Worm (Caenorhabditis elegans) whole organism, L3 larva: ENCODE measurements around the gene Y57G11C.52.

Experiments used
- R02D3.7 ChIP-seq: fragments of 150-350 bp; optimal IDR thresholded peaks from 2 replicates; lab custom pipeline; 2014; ENCODE audit warnings: missing biosample characterization, missing genetic modification characterization
- aly-2 ChIP-seq: fragments of 150-350 bp; optimal IDR thresholded peaks from 2 replicates; lab custom pipeline; 2014; ENCODE audit warnings: missing biosample characterization, missing genetic modification characterization
- ama-1 ChIP-seq: fragments of 150-350 bp; optimal IDR thresholded peaks from 2 replicates; lab custom pipeline; 2018
- ceh-28 ChIP-seq: fragments of 150-350 bp; optimal IDR thresholded peaks from 2 replicates; lab custom pipeline; 2014; ENCODE audit warnings: missing biosample characterization, missing genetic modification reagents, missing genetic modification characterization
- ceh-82 ChIP-seq: fragments of 150-350 bp; optimal IDR thresholded peaks from 2 replicates; lab custom pipeline; 2014; ENCODE audit warnings: missing biosample characterization, missing genetic modification characterization
- ceh-9 ChIP-seq: sonication (generic microtip); optimal IDR thresholded peaks from 2 replicates; lab custom pipeline; 2018; ENCODE audit warnings: missing biosample characterization, missing genetic modification characterization
- daf-12 ChIP-seq: fragments of 150-350 bp; optimal IDR thresholded peaks from 2 replicates; lab custom pipeline; 2014; ENCODE audit warnings: missing biosample characterization, missing genetic modification reagents, missing genetic modification characterization
- egl-27 ChIP-seq: sonication (generic microtip); optimal IDR thresholded peaks from 4 replicates; lab custom pipeline; 2017; ENCODE audit warnings: missing biosample characterization, missing genetic modification reagents, missing genetic modification characterization
- elt-1 ChIP-seq: fragments of 150-350 bp; optimal IDR thresholded peaks from 2 replicates; lab custom pipeline; 2014; ENCODE audit warnings: missing biosample characterization, missing genetic modification characterization
- elt-2 ChIP-seq: sonication (generic microtip); optimal IDR thresholded peaks from 2 replicates; lab custom pipeline; 2016; ENCODE audit warnings: missing genetic modification reagents, mild to moderate bottlenecking, missing genetic modification characterization, missing compliant biosample characterization
- elt-3 ChIP-seq, 3 experiments: fragments of 150-350 bp in 1 of 3; sonication (generic microtip) in 2 of 3; optimal IDR thresholded peaks; 2 replicates in 2 of 3; 4 replicates in 1 of 3; lab custom pipeline; 2014 to 2017; ENCODE audit warnings: missing biosample characterization in 3 of 3, missing genetic modification characterization in 3 of 3
- fkh-10 ChIP-seq: sonication (generic microtip); optimal IDR thresholded peaks from 2 replicates; lab custom pipeline; 2017; ENCODE audit warnings: missing biosample characterization, missing genetic modification reagents, missing genetic modification characterization
- fos-1 ChIP-seq: fragments of 150-350 bp; optimal IDR thresholded peaks from 2 replicates; lab custom pipeline; 2014; ENCODE audit warnings: missing biosample characterization, missing genetic modification characterization
- jun-1 ChIP-seq: fragments of 150-350 bp; optimal IDR thresholded peaks from 2 replicates; lab custom pipeline; 2014; ENCODE audit warnings: missing biosample characterization, missing genetic modification reagents, missing genetic modification characterization
- lin-15B ChIP-seq: fragments of 150-350 bp; optimal IDR thresholded peaks from 2 replicates; lab custom pipeline; 2014; ENCODE audit warnings: missing biosample characterization, missing genetic modification characterization
- lin-39 ChIP-seq: fragments of 150-350 bp; optimal IDR thresholded peaks from 2 replicates; lab custom pipeline; 2018; ENCODE audit warnings: missing biosample characterization, missing genetic modification reagents, missing genetic modification characterization
- lsy-12 ChIP-seq: sonication (generic microtip); optimal IDR thresholded peaks from 2 replicates; lab custom pipeline; 2016; ENCODE audit warnings: mild to moderate bottlenecking, missing genetic modification characterization, missing compliant biosample characterization
- mdl-1 ChIP-seq: fragments of 150-350 bp; optimal IDR thresholded peaks from 2 replicates; lab custom pipeline; 2014; ENCODE audit warnings: missing biosample characterization, missing genetic modification characterization
- mml-1 ChIP-seq: fragments of 150-350 bp; sonication (generic microtip); optimal IDR thresholded peaks from 3 replicates; lab custom pipeline; 2014; ENCODE audit warnings: missing biosample characterization, missing genetic modification characterization
- nfya-1 ChIP-seq: sonication (generic microtip); optimal IDR thresholded peaks from 2 replicates; lab custom pipeline; 2017; ENCODE audit warnings: missing genetic modification characterization, mild to moderate bottlenecking, missing compliant biosample characterization, antibody characterized with exemption, moderate library complexity; ENCODE audit not compliant: insufficient read depth
- nhr-12 ChIP-seq: fragments of 150-350 bp; optimal IDR thresholded peaks from 2 replicates; lab custom pipeline; 2014; ENCODE audit warnings: missing biosample characterization, missing genetic modification characterization
- nhr-23 ChIP-seq: fragments of 150-350 bp; optimal IDR thresholded peaks from 2 replicates; lab custom pipeline; 2014; ENCODE audit warnings: missing biosample characterization, missing genetic modification reagents, missing genetic modification characterization
- nhr-237 ChIP-seq: fragments of 150-350 bp; optimal IDR thresholded peaks from 2 replicates; lab custom pipeline; 2014; ENCODE audit warnings: missing biosample characterization, missing genetic modification characterization
- nhr-25 ChIP-seq: sonication (generic microtip); optimal IDR thresholded peaks from 2 replicates; lab custom pipeline; 2017; ENCODE audit warnings: missing biosample characterization, missing genetic modification characterization
- nhr-28 ChIP-seq: fragments of 150-350 bp; optimal IDR thresholded peaks from 2 replicates; lab custom pipeline; 2014; ENCODE audit warnings: missing biosample characterization, missing genetic modification characterization
- nhr-43 ChIP-seq: sonication (generic microtip); optimal IDR thresholded peaks from 2 replicates; lab custom pipeline; 2016; ENCODE audit warnings: mild to moderate bottlenecking, missing genetic modification characterization, missing compliant biosample characterization; ENCODE audit not compliant: poor library complexity, severe bottlenecking
- nhr-67 ChIP-seq: fragments of 150-350 bp; optimal IDR thresholded peaks from 2 replicates; lab custom pipeline; 2014; ENCODE audit warnings: missing biosample characterization, missing genetic modification characterization
- nhr-77 ChIP-seq: fragments of 150-350 bp; optimal IDR thresholded peaks from 2 replicates; lab custom pipeline; 2014; ENCODE audit warnings: missing biosample characterization, missing genetic modification characterization
- pha-4 ChIP-seq: fragments of 150-350 bp; optimal IDR thresholded peaks from 2 replicates; lab custom pipeline; 2014; ENCODE audit warnings: missing biosample characterization, missing genetic modification reagents, missing genetic modification characterization
- pqm-1 ChIP-seq: fragments of 150-350 bp; optimal IDR thresholded peaks from 2 replicates; lab custom pipeline; 2017; ENCODE audit warnings: missing biosample characterization, missing genetic modification characterization, inconsistent platforms
- sea-2 ChIP-seq: fragments of 150-350 bp; sonication (generic microtip); optimal IDR thresholded peaks from 4 replicates; lab custom pipeline; 2014; ENCODE audit warnings: missing biosample characterization, missing genetic modification reagents, missing genetic modification characterization
- snpc-4 ChIP-seq: fragments of 150-350 bp; optimal IDR thresholded peaks from 2 replicates; lab custom pipeline; 2014; ENCODE audit warnings: missing biosample characterization, missing genetic modification characterization
- tbx-2 ChIP-seq: sonication (generic microtip); optimal IDR thresholded peaks from 2 replicates; lab custom pipeline; 2016; ENCODE audit warnings: mild to moderate bottlenecking, missing genetic modification characterization, missing compliant biosample characterization
- unc-39 ChIP-seq: sonication (generic microtip); optimal IDR thresholded peaks from 4 replicates; lab custom pipeline; 2017; ENCODE audit warnings: missing biosample characterization, missing genetic modification characterization
- unc-62 ChIP-seq: fragments of 150-350 bp; sonication (generic microtip); optimal IDR thresholded peaks from 4 replicates; lab custom pipeline; 2014; ENCODE audit warnings: missing biosample characterization, missing genetic modification reagents, missing genetic modification characterization
- zag-1 ChIP-seq: fragments of 150-350 bp; optimal IDR thresholded peaks from 2 replicates; lab custom pipeline; 2014; ENCODE audit warnings: missing biosample characterization, missing genetic modification characterization
- ztf-11 ChIP-seq: fragments of 150-350 bp; optimal IDR thresholded peaks from 2 replicates; lab custom pipeline; 2014; ENCODE audit warnings: missing biosample characterization, missing genetic modification characterization
- ztf-4 ChIP-seq: fragments of 150-350 bp; optimal IDR thresholded peaks from 2 replicates; lab custom pipeline; 2014; ENCODE audit warnings: missing biosample characterization, missing genetic modification characterization

The Y57G11C.52 gene

DNA sequence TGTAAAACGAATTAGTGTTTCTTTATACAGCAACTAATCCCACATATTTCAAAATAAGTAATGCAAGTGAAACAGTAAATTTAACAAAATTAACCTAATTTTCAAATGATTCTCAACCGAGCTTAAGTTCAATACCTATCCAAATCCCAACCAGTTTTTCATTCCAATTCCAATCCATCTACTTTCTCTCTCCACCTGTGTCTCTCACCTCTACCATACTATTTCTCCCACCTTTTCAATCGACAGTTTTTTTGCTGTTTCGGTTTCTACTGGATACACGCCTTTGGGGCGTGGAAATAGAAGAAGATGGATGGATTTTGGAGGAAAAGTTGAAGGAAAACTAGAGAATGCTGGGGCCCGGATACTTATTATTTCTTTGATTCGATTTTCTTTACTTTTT, 23.9 kb downstream of the Y57G11C.52 start:
- TF ChIP-seq jun-1 (tag; lab: Kevin White, UChicago) (no peak), nhr-67 (no peak), fkh-10 (no peak), pha-4 (tag; lab: Kevin White, UChicago) (no peak), elt-2 (tag; lab: Kevin White, UChicago) (no peak), elt-3 (tag; optimal IDR thresholded peaks at IDR 0.05; lab: Kevin White, UChicago) (no peak), nhr-28 (tag; lab: Kevin White, UChicago) (no peak), elt-1 (no peak), nhr-43 (tag; lab: Kevin White, UChicago) (no peak), nhr-12 (tag; lab: Kevin White, UChicago) (no peak), lin-39 (tag; lab: Kevin White, UChicago) (no peak), pqm-1 (no peak), ztf-11 (tag; lab: Kevin White, UChicago) (no peak), aly-2 (tag; lab: Kevin White, UChicago) (no peak), nfya-1 (tag; lab: Kevin White, UChicago) (no peak), fos-1 (tag; lab: Kevin White, UChicago) (no peak), ceh-28 (tag; lab: Kevin White, UChicago) (no peak), unc-39 (tag; lab: Kevin White, UChicago) (no peak)
- TF ChIP-seq, all 47 proteins: peak for 0

DNA sequence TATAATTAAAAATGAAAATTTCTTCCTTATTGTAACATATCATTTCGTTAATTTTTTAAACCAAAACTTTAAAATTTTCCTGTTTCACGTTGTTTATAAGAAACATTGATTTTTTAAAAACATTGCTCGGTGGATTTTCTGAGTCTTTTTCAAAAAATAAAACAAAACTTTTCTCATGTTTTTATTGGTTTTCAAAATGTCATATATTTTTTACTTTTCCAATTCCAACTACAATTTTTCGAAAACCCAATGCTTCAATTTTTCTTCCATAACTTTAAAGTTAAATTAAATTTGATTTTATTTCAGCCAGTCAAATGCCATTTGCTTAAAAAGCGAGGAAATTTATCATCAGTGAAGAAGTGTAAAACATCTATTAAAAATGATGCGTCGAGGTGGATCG, 25.4 kb downstream of the Y57G11C.52 start, which contains the start of gene eps-8:
Gene eps-8 (plus strand): TSS at position 301 of the 400 bp plus-strand sequence.
- TF ChIP-seq pha-4 (tag; lab: Kevin White, UChicago) (no peak), fos-1 (tag; lab: Kevin White, UChicago) (no peak), ama-1 (lab: Kevin White, UChicago) (no peak), mml-1 (tag; lab: Kevin White, UChicago) (no peak), nhr-28 (tag; lab: Kevin White, UChicago) (no peak), aly-2 (tag; lab: Kevin White, UChicago) (no peak), sea-2 (GFP tag; lab: Kevin White, UChicago) (no peak), R02D3.7 (tag; lab: Kevin White, UChicago) (no peak), nhr-237 (tag; lab: Kevin White, UChicago) (no peak)
- TF ChIP-seq, all 47 proteins: peak for 0

DNA sequence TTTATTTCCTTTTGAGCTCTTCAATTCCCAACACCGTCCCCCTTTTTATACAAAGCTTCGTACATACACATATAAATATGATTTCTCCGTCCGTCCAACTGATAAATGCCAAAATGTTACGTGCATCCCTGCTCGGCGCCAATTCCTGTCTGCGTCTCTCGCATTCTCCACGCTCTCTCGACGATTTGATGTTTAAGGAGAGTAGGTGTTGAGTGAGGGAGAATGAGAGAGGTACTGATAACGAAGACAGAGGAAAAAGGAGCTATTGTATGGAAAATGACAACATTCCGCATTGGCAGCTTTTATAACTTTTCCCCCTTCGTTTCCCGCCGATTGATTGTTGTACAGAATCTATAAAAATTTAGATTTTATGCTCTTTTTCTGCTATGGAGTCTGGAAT, 30.0 kb downstream of the Y57G11C.52 start:
- no peak for TF ChIP-seq tbx-2 (tag; lab: Kevin White, UChicago)
- TF ChIP-seq ceh-82 (tag; lab: Kevin White, UChicago) = no peak
- TF ChIP-seq nhr-67 = no peak
- TF ChIP-seq elt-3 (tag; optimal IDR thresholded peaks at IDR 0.05; lab: Kevin White, UChicago) = no peak
- TF ChIP-seq nhr-77 (tag; lab: Kevin White, UChicago) = no peak
- peak; percentile 29 for TF ChIP-seq pha-4 (tag; lab: Kevin White, UChicago)
- no peak for TF ChIP-seq zag-1
- peak; percentile 11 for TF ChIP-seq nfya-1 (tag; lab: Kevin White, UChicago)
- TF ChIP-seq nhr-12 (tag; lab: Kevin White, UChicago) = no peak
- TF ChIP-seq nhr-28 (tag; lab: Kevin White, UChicago) = no peak
- TF ChIP-seq ztf-4 (tag; lab: Kevin White, UChicago) = no peak
- TF ChIP-seq lin-15B (tag; lab: Kevin White, UChicago) = no peak
- no peak for TF ChIP-seq elt-1
- no peak for TF ChIP-seq ceh-28 (tag; lab: Kevin White, UChicago)
- TF ChIP-seq nhr-23 (tag; lab: Kevin White, UChicago) = no peak
- TF ChIP-seq jun-1 (tag; lab: Kevin White, UChicago) = no peak
- TF ChIP-seq egl-27 (tag; lab: Kevin White, UChicago) = no peak
- no peak for TF ChIP-seq lin-39 (tag; lab: Kevin White, UChicago)
- TF ChIP-seq elt-2 (tag; lab: Kevin White, UChicago) = peak; percentile 95
- TF ChIP-seq pqm-1 = peak; percentile 96
- TF ChIP-seq snpc-4 (tag; lab: Kevin White, UChicago) = peak; percentile 12
- no peak for TF ChIP-seq mml-1 (tag; lab: Kevin White, UChicago)
- TF ChIP-seq mdl-1 (tag; lab: Kevin White, UChicago) = no peak
- no peak for TF ChIP-seq unc-62 (GFP tag; lab: Kevin White, UChicago)
- no peak for TF ChIP-seq ztf-11 (tag; lab: Kevin White, UChicago)

DNA sequence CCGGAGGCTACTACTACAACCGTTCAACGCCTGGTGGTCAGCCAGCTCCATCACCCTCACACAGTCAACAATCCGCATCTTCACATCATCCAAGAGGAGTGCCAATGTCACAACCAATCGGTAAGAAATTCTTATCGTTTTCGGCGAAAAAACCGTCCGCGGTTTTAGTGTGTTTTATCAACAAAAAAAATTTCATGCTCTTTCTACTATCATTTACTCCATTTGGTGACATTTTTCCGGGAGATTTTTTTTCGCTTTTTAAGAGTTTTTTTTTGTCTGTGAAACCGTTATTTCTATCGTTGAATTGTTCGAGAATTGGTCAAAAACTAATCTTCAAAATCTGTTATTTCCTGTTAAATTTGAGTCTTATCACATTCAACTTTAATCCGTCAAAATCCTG, 31.8 kb downstream of the Y57G11C.52 start:
- TF ChIP-seq jun-1 (tag; lab: Kevin White, UChicago) (no peak), elt-3 (tag; optimal IDR thresholded peaks at IDR 0.05; lab: Kevin White, UChicago) (no peak), tbx-2 (tag; lab: Kevin White, UChicago) (no peak), nhr-25 (no peak), ceh-9 (tag; lab: Kevin White, UChicago) (no peak), nhr-43 (tag; lab: Kevin White, UChicago) (no peak), daf-12 (tag; lab: Kevin White, UChicago) (no peak), fos-1 (tag; lab: Kevin White, UChicago) (no peak), lsy-12 (no peak), nhr-28 (tag; lab: Kevin White, UChicago) (no peak), sea-2 (GFP tag; lab: Kevin White, UChicago) (no peak), unc-62 (GFP tag; lab: Kevin White, UChicago) (no peak), pqm-1 (peak; percentile 5), elt-2 (tag; lab: Kevin White, UChicago) (peak; percentile 60), ceh-28 (tag; lab: Kevin White, UChicago) (no peak)
